Fruit fly (Drosophila melanogaster) whole organism: Measurements from ENCODE around the gene CG7328.

Experiments used
- pan ChIP-seq: fragments of >200 bp; optimal IDR thresholded peaks from 2 replicates; lab custom pipeline; 2017
- psq ChIP-seq: fragments of >200 bp; optimal IDR thresholded peaks from 2 replicates; lab custom pipeline; 2017
- usp ChIP-seq: fragments of >200 bp; optimal IDR thresholded peaks from 2 replicates; lab custom pipeline; 2017; ENCODE audit warnings: missing biosample characterization, missing genetic modification characterization, mixed read lengths

DNA sequence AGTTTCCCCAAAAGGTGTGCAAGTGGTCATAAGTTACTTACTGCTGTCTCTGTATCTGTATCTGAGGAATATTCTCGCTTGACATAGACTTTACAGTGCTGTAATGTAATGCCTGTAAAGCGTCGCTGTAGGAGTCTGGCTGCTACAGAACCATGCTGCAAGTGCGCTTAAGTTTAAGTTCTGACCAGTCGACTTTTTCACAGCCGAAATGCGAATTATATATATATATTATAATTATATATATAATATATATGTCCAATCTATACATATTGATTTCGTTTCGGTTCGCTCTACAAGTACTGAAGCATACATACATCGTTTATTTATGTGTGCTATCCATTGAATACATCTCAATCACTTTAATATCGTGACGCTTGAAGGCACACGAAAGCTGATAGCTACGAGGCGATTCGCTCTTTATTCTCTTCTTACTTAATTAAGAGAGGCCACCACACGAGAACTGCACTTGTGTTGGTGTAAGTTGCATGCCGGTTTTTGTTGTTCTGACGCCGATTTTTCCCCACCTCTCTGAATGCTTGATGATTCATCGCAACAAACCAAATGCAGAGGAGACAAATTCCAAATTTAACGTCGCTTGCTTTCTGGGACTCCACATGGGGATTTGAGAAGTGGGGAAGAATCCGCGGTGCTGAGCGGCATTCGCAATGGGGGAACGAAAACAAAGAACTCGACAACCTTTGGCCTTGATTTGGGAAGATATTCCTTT is 46.0 kb upstream of the CG7328 start:
- no peak for TF ChIP-seq pan
- no peak for TF ChIP-seq usp (GFP tag; lab: Kevin White, UChicago)
- no peak for TF ChIP-seq psq (lab: Kevin White, UChicago)
